Worm (Caenorhabditis elegans) whole organism, L2 larva: ENCODE data around the gene Y77E11A.8.

ENCODE experiments used
- F13H6.1 ChIP-seq: sonication (generic microtip); optimal IDR thresholded peaks from 2 replicates; lab custom pipeline; 2016; ENCODE audit warnings: missing genetic modification characterization, missing compliant biosample characterization
- R02D3.7 ChIP-seq: fragments of 150-350 bp; optimal IDR thresholded peaks from 2 replicates; lab custom pipeline; 2014; ENCODE audit warnings: missing biosample characterization, missing genetic modification characterization
- aly-2 ChIP-seq: fragments of 150-350 bp; optimal IDR thresholded peaks from 2 replicates; lab custom pipeline; 2014; ENCODE audit warnings: missing biosample characterization, missing genetic modification characterization
- ama-1 ChIP-seq: fragments of 150-350 bp; optimal IDR thresholded peaks from 2 replicates; lab custom pipeline; 2018; ENCODE audit warnings: inconsistent platforms
- blmp-1 ChIP-seq: sonication (generic microtip); optimal IDR thresholded peaks from 2 replicates; lab custom pipeline; 2017; ENCODE audit warnings: missing genetic modification characterization, mild to moderate bottlenecking, missing compliant biosample characterization, antibody characterized with exemption, moderate library complexity; ENCODE audit not compliant: insufficient read depth
- crh-2 ChIP-seq: sonication (generic microtip); optimal IDR thresholded peaks from 2 replicates; lab custom pipeline; 2017; ENCODE audit warnings: missing biosample characterization, missing genetic modification characterization
- elt-3 ChIP-seq: sonication (generic microtip); optimal IDR thresholded peaks from 2 replicates; lab custom pipeline; 2017; ENCODE audit warnings: missing biosample characterization, missing genetic modification characterization
- fos-1 ChIP-seq: fragments of 150-350 bp; optimal IDR thresholded peaks from 2 replicates; lab custom pipeline; 2014; ENCODE audit warnings: missing biosample characterization, missing genetic modification characterization
- gmeb-1 ChIP-seq: fragments of 150-350 bp; optimal IDR thresholded peaks from 2 replicates; lab custom pipeline; 2014; ENCODE audit warnings: missing biosample characterization, missing genetic modification characterization
- lin-11 ChIP-seq: fragments of 150-350 bp; sonication (generic microtip); optimal IDR thresholded peaks from 2 replicates; lab custom pipeline; 2014; ENCODE audit warnings: missing biosample characterization, missing genetic modification characterization, inconsistent platforms, mixed read lengths
- lin-39 ChIP-seq: fragments of 150-350 bp; optimal IDR thresholded peaks from 2 replicates; lab custom pipeline; 2014; ENCODE audit warnings: missing biosample characterization, missing genetic modification reagents, missing genetic modification characterization
- lsy-2 ChIP-seq, 2 experiments: fragments of 150-350 bp in 1 of 2; sonication (generic microtip) in 1 of 2; optimal IDR thresholded peaks; 2 replicates each; lab custom pipeline; 2014 to 2017; ENCODE audit warnings: missing biosample characterization in 2 of 2, missing genetic modification characterization in 2 of 2
- mbf-1 ChIP-seq: sonication (generic microtip); optimal IDR thresholded peaks from 2 replicates; lab custom pipeline; 2017; ENCODE audit warnings: missing biosample characterization, missing genetic modification characterization
- mdl-1 ChIP-seq, 2 experiments: fragments of 150-350 bp in 1 of 2; sonication (generic microtip) in 1 of 2; optimal IDR thresholded peaks; 2 replicates each; lab custom pipeline; 2017; ENCODE audit warnings: missing biosample characterization in 2 of 2, missing genetic modification characterization in 2 of 2
- nhr-10 ChIP-seq: sonication (generic microtip); optimal IDR thresholded peaks from 2 replicates; lab custom pipeline; 2017; ENCODE audit warnings: missing biosample characterization, missing genetic modification characterization
- nhr-11 ChIP-seq: fragments of 150-350 bp; optimal IDR thresholded peaks from 2 replicates; lab custom pipeline; 2014; ENCODE audit warnings: missing biosample characterization, missing genetic modification characterization
- nhr-12 ChIP-seq: fragments of 150-350 bp; optimal IDR thresholded peaks from 2 replicates; lab custom pipeline; 2014; ENCODE audit warnings: missing biosample characterization, missing genetic modification characterization
- nhr-129 ChIP-seq: fragments of 150-350 bp; optimal IDR thresholded peaks from 2 replicates; lab custom pipeline; 2014; ENCODE audit warnings: missing biosample characterization, missing genetic modification characterization
- nhr-21 ChIP-seq: fragments of 150-350 bp; optimal IDR thresholded peaks from 2 replicates; lab custom pipeline; 2014; ENCODE audit warnings: missing biosample characterization, missing genetic modification characterization
- nhr-23 ChIP-seq: fragments of 150-350 bp; optimal IDR thresholded peaks from 2 replicates; lab custom pipeline; 2014; ENCODE audit warnings: missing biosample characterization, missing genetic modification reagents, missing genetic modification characterization
- nhr-237 ChIP-seq: fragments of 150-350 bp; optimal IDR thresholded peaks from 2 replicates; lab custom pipeline; 2014; ENCODE audit warnings: missing biosample characterization, missing genetic modification characterization
- nhr-25 ChIP-seq: fragments of 150-350 bp; sonication (generic microtip); optimal IDR thresholded peaks from 3 replicates; lab custom pipeline; 2014; ENCODE audit warnings: missing biosample characterization, missing genetic modification characterization
- nhr-77 ChIP-seq: fragments of 150-350 bp; optimal IDR thresholded peaks from 2 replicates; lab custom pipeline; 2014; ENCODE audit warnings: missing biosample characterization, missing genetic modification characterization
- peb-1 ChIP-seq: fragments of 150-350 bp; optimal IDR thresholded peaks from 2 replicates; lab custom pipeline; 2014; ENCODE audit warnings: missing biosample characterization, missing genetic modification characterization
- skn-1 ChIP-seq: sonication (generic microtip); optimal IDR thresholded peaks from 2 replicates; lab custom pipeline; 2017; ENCODE audit warnings: missing biosample characterization, missing genetic modification characterization
- sma-9 ChIP-seq, 2 experiments: fragments of 150-350 bp in 1 of 2; sonication (generic microtip) in 1 of 2; optimal IDR thresholded peaks; 2 replicates each; lab custom pipeline; 2014 to 2016; ENCODE audit warnings: missing genetic modification characterization in 2 of 2, mild to moderate bottlenecking in 1 of 2, missing biosample characterization in 1 of 2, missing compliant biosample characterization in 1 of 2, missing genetic modification reagents in 1 of 2, moderate library complexity in 1 of 2
- unc-39 ChIP-seq: fragments of 150-350 bp; optimal IDR thresholded peaks from 2 replicates; lab custom pipeline; 2014; ENCODE audit warnings: missing biosample characterization, missing genetic modification characterization
- unc-55 ChIP-seq: fragments of 150-350 bp; sonication (generic microtip); optimal IDR thresholded peaks from 3 replicates; lab custom pipeline; 2014; ENCODE audit warnings: missing biosample characterization, missing genetic modification reagents, missing genetic modification characterization
- unc-62 ChIP-seq: fragments of 150-350 bp; optimal IDR thresholded peaks from 2 replicates; lab custom pipeline; 2014; ENCODE audit warnings: missing biosample characterization, missing genetic modification reagents, missing genetic modification characterization
- zag-1 ChIP-seq: fragments of 150-350 bp; optimal IDR thresholded peaks from 2 replicates; lab custom pipeline; 2014; ENCODE audit warnings: missing biosample characterization, missing genetic modification characterization
- ztf-11 ChIP-seq: sonication (generic microtip); optimal IDR thresholded peaks from 2 replicates; lab custom pipeline; 2017; ENCODE audit warnings: missing biosample characterization, missing genetic modification characterization
- ztf-4 ChIP-seq: fragments of 150-350 bp; optimal IDR thresholded peaks from 2 replicates; lab custom pipeline; 2014; ENCODE audit warnings: missing biosample characterization, missing genetic modification characterization

Gene Y77E11A.8

DNA sequence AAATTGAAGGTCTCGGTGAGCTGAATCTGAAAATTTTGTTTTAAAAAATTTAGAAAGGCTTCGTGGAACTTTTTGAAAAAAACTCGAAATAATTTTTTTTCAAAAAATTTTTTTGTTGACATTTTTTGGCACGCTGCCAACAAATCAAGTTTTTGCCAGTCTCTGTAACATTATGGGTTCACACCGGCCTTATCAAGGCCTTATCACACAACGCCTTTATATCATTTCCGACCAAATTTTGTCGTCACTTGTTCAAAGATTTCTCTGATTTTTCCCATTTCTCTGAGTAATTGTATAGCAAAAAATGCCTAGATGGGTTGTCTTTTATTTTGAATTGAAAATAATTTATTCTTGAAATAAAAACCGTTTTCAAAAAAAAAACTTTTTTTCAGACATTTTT is 19.1 kb downstream of the Y77E11A.8 start:
- TF ChIP-seq nhr-237 (tag; lab: Kevin White, UChicago) (no peak), ztf-4 (no peak), ama-1 (lab: Kevin White, UChicago) (no peak), nhr-11 (tag; lab: Kevin White, UChicago) (no peak), gmeb-1 (tag; lab: Kevin White, UChicago) (no peak), skn-1 (no peak), fos-1 (tag; lab: Kevin White, UChicago) (peak; percentile 35)

DNA sequence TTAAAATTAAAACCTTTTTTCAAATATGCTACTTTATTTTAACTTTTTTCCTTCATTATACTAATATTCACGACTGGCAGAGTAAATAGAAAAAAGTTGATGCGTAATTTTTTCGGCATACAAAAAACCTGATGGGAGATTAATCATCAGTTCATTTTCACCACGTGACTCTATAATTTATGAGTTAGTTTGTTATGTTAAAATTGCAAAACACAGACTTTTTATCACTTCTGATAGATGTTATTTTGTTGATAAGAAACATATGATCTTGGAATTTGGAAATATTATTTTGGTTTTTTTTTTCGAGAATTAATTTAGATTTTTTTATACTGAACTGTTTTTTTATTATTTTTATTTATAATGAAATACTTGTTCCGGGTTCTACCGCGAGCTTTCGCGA is 20.9 kb downstream of the Y77E11A.8 start:
- no peak for TF ChIP-seq blmp-1 (tag; lab: Kevin White, UChicago)
- TF ChIP-seq gmeb-1 (tag; lab: Kevin White, UChicago) = peak; percentile 11
- TF ChIP-seq, all 48 proteins: peak for 1

DNA sequence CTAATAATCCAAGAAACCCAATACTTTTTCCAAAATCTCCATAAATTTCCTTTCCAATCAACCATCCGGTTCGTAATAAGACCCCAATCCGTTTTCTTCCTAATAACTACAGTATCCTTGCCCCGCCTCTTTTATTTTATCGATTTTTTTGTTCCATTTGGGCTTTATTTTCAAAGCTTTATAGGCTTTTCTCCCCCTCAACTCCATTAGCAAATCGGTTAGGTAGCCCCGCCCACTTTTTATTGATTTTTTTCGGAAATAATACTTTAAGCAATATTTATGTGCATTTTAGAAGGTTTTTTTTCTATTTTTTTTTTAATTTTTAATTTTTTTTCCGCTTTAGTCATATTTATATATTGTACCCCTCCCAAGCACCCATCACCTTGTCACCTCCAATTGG is 24.8 kb downstream of the Y77E11A.8 start:
- TF ChIP-seq lin-11 (tag; lab: Kevin White, UChicago) (no peak), nhr-10 (tag; lab: Kevin White, UChicago) (no peak)

DNA sequence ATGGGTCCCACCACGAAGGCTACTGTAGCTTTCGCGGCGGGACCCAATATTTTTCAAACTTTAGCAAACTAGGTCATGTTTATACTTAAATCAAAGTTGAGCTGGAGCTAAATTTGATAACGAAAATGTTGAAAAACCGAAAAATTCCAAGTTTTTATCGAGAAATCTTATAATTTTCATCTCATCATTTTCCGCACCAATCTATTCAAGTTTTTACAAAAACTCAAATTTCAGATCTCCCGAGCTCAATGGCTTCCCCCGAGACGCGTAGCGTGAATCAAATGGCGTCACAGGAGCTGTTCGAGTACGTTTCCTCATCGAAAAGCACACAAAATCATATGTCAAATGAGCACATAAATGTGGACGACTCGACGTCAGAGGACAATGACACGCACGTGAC is 27.0 kb downstream of the Y77E11A.8 start:
- TF ChIP-seq R02D3.7 (tag; lab: Kevin White, UChicago) (no peak), nhr-77 (tag; lab: Kevin White, UChicago) (no peak), aly-2 (no peak)
- TF ChIP-seq, all 48 proteins: peak for 0

DNA sequence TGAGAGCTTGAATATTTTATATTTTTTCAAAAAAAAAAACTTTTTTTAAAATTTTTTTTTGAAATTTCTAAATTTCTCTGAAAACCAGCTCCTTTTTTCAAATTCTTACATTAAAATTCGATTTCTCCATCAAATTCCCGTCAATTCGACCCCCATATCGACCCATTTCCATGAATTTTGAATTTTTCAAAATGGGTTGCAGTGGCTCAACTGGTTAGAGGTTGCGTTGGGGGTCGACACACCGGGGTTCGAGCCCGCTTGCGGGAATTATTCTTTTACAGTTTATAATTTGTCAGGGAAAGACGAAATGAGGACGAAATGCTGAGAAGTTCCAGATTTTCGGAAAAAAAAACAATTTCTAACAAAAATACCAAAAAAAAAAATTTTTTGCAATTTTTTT is 30.8 kb downstream of the Y77E11A.8 start:
- TF ChIP-seq lin-11 (tag; lab: Kevin White, UChicago) (no peak), zag-1 (tag; lab: Kevin White, UChicago) (no peak), lin-39 (no peak), R02D3.7 (tag; lab: Kevin White, UChicago) (no peak), nhr-11 (tag; lab: Kevin White, UChicago) (no peak), crh-2 (no peak), nhr-12 (tag; lab: Kevin White, UChicago) (no peak), mdl-1 (tag; optimal IDR thresholded peaks at IDR 0.05; lab: Kevin White, UChicago) (no peak), unc-39 (no peak), blmp-1 (tag; lab: Kevin White, UChicago) (no peak), nhr-129 (no peak), lsy-2 (tag; optimal IDR thresholded peaks at IDR 0.05; lab: Kevin White, UChicago) (no peak)

DNA sequence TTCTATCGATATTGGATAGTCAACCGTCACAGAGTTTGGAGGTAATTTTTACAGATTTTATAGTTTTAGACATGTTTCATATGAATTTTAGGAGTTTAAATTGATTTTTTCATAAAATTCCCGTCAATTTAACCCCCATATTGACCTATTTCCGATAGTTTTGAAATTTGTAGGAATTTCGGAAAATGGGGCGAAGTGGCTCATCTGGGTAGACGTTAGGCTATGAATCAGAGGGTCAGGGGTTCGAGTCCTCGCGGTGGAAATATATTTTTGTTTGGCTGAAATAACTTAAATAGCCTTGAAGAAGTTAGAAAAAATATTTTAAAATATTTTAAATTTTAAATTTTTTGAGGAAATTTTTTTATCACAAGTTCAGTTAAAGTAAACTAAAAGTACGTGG is 33.4 kb downstream of the Y77E11A.8 start:
- TF ChIP-seq F13H6.1 (no peak), R02D3.7 (tag; lab: Kevin White, UChicago) (no peak), peb-1 (tag; lab: Kevin White, UChicago) (no peak)

DNA sequence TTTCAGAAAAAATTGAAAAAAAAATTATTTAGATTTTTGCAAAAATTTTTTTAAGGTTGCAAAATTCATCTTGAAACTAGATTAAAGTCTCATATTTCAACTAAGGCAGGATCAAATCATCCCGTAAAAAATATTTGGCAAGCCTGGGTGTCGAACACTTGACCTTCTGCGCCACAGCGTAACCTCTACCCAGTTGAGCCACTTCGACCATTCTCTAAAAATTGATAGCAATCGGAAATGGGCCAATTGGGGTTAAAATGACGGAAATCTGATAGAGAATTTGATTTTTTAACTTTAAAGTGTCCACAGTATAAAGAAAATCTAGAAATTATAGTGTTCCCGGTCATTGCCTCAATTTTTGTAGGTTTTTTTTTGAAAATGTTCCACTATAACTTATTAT is 34.8 kb downstream of the Y77E11A.8 start:
- TF ChIP-seq nhr-23 (tag; lab: Kevin White, UChicago) (no peak), nhr-21 (tag; lab: Kevin White, UChicago) (no peak), lin-39 (no peak), ama-1 (lab: Kevin White, UChicago) (no peak), peb-1 (tag; lab: Kevin White, UChicago) (no peak), ztf-11 (tag; lab: Kevin White, UChicago) (no peak), blmp-1 (tag; lab: Kevin White, UChicago) (no peak), elt-3 (tag; lab: Kevin White, UChicago) (no peak), skn-1 (no peak), unc-62 (no peak), nhr-25 (tag; lab: Kevin White, UChicago) (no peak), unc-39 (no peak), nhr-129 (no peak), unc-55 (GFP tag; lab: Kevin White, UChicago) (no peak), nhr-77 (tag; lab: Kevin White, UChicago) (no peak), F13H6.1 (no peak), mbf-1 (tag; lab: Kevin White, UChicago) (no peak), nhr-10 (tag; lab: Kevin White, UChicago) (no peak), sma-9 (GFP tag; optimal IDR thresholded peaks at IDR 0.05; lab: Kevin White, UChicago) (no peak), sma-9 (tag; optimal IDR thresholded peaks at IDR 0.05; lab: Kevin White, UChicago) (no peak)
